Fruit fly (Drosophila melanogaster) whole organism, embryonic: ENCODE measurements around the gene mdu.

Experiments
- Abd-B ChIP-seq: fragments of 200-800 bp; sonication (Bioruptor generic); optimal IDR thresholded peaks from 2 replicates; lab custom pipeline; 2018; ENCODE audit warnings: missing biosample characterization, mild to moderate bottlenecking, missing genetic modification characterization, moderate library complexity
- Antp ChIP-seq: fragments of 200-800 bp; sonication (Bioruptor generic); optimal IDR thresholded peaks from 3 replicates; lab custom pipeline; 2016; ENCODE audit warnings: missing biosample characterization, missing genetic modification characterization
- Bgb ChIP-seq: fragments of 200-800 bp; sonication (Bioruptor generic); IDR thresholded peaks from 2 replicates; pipeline ENCODE4 v1.3.6; 2022; ENCODE audit warnings: missing biosample characterization, missing genetic modification characterization; ENCODE audit not compliant: partially characterized antibody
- CG12299 ChIP-seq: fragments of 200-800 bp; sonication (Bioruptor generic); optimal IDR thresholded peaks from 2 replicates; lab custom pipeline; 2018; ENCODE audit warnings: missing biosample characterization, mild to moderate bottlenecking, missing genetic modification characterization
- CG12659 ChIP-seq: fragments of 200-800 bp; sonication (Bioruptor generic); optimal IDR thresholded peaks from 3 replicates; lab custom pipeline; 2017; ENCODE audit warnings: mild to moderate bottlenecking, missing biosample characterization, missing genetic modification reagents, missing genetic modification characterization
- CG13894 ChIP-seq: fragments of 200-800 bp; sonication (Bioruptor generic); optimal IDR thresholded peaks from 3 replicates; lab custom pipeline; 2018; ENCODE audit warnings: missing biosample characterization, mild to moderate bottlenecking, missing genetic modification characterization, moderate library complexity
- CG16863 ChIP-seq: fragments of 200-800 bp; sonication (Bioruptor generic); optimal IDR thresholded peaks from 3 replicates; lab custom pipeline; 2016; ENCODE audit warnings: missing biosample characterization, missing genetic modification characterization
- CG17361 ChIP-seq: fragments of 200-800 bp; sonication (Bioruptor generic); IDR thresholded peaks from 3 replicates; pipeline ENCODE4 v1.3.6; 2022; ENCODE audit warnings: missing biosample characterization, missing genetic modification characterization
- CG18262 ChIP-seq: fragments of 200-800 bp; optimal IDR thresholded peaks from 3 replicates; lab custom pipeline; 2019; ENCODE audit warnings: missing biosample characterization, mild to moderate bottlenecking, missing genetic modification characterization, moderate library complexity
- CG2678 ChIP-seq: fragments of 200-800 bp; sonication (Bioruptor generic); optimal IDR thresholded peaks from 3 replicates; lab custom pipeline; 2019; ENCODE audit warnings: missing biosample characterization, mild to moderate bottlenecking, missing genetic modification characterization, moderate library complexity
- CG31441 ChIP-seq: fragments of 200-800 bp; sonication (Bioruptor generic); IDR thresholded peaks from 2 replicates; pipeline ENCODE4 v1.3.6; 2022; ENCODE audit warnings: missing biosample characterization, missing genetic modification characterization
- CG4707 ChIP-seq: fragments of 200-800 bp; sonication (Bioruptor generic); optimal IDR thresholded peaks from 2 replicates; lab custom pipeline; 2018; ENCODE audit warnings: missing biosample characterization, mild to moderate bottlenecking, missing genetic modification characterization, moderate library complexity
- CG6683 ChIP-seq: fragments of 200-800 bp; sonication (Bioruptor generic); optimal IDR thresholded peaks from 2 replicates; lab custom pipeline; 2017; ENCODE audit warnings: missing biosample characterization, mild to moderate bottlenecking, missing genetic modification characterization, missing genetic modification reagents
- CG9876 ChIP-seq: fragments of 200-800 bp; sonication (Bioruptor generic); optimal IDR thresholded peaks from 2 replicates; lab custom pipeline; 2016; ENCODE audit warnings: missing biosample characterization, missing genetic modification characterization
- CrebB ChIP-seq: fragments of 200-800 bp; sonication (Bioruptor generic); optimal IDR thresholded peaks from 3 replicates; lab custom pipeline; 2018; ENCODE audit warnings: missing biosample characterization, mild to moderate bottlenecking, missing genetic modification characterization
- D19A ChIP-seq: fragments of 200-800 bp; optimal IDR thresholded peaks from 3 replicates; lab custom pipeline; 2019; ENCODE audit warnings: missing biosample characterization, mild to moderate bottlenecking, missing genetic modification characterization, moderate library complexity
- Deaf1 ChIP-seq: fragments of 200-800 bp; optimal IDR thresholded peaks from 3 replicates; lab custom pipeline; 2019; ENCODE audit warnings: missing biosample characterization, mild to moderate bottlenecking, missing genetic modification characterization, moderate library complexity
- Eip74EF ChIP-seq, 2 experiments: fragments of 200-800 bp in 1 of 2; fragments of >200 bp in 1 of 2; sonication (Bioruptor generic) in 1 of 2; optimal IDR thresholded peaks; 2 replicates each; lab custom pipeline; 2017 to 2019; ENCODE audit warnings: missing biosample characterization in 2 of 2, missing genetic modification characterization in 2 of 2, mild to moderate bottlenecking in 1 of 2, moderate library complexity in 1 of 2
- Hmx ChIP-seq: fragments of 200-800 bp; sonication (Bioruptor generic); optimal IDR thresholded peaks from 2 replicates; lab custom pipeline; 2016; ENCODE audit warnings: missing biosample characterization, missing genetic modification characterization
- Hr78 ChIP-seq, 2 experiments: fragments of 200-800 bp in 1 of 2; fragments of >200 bp in 1 of 2; sonication (Bioruptor generic) in 1 of 2; optimal IDR thresholded peaks; 2 replicates each; lab custom pipeline; 2017 to 2019; ENCODE audit warnings: missing biosample characterization in 2 of 2, missing genetic modification characterization in 2 of 2, mild to moderate bottlenecking in 1 of 2, moderate library complexity in 1 of 2
- Lpt ChIP-seq: fragments of >200 bp; optimal IDR thresholded peaks from 2 replicates; lab custom pipeline; 2018; ENCODE audit warnings: missing biosample characterization, missing genetic modification characterization
- NfI ChIP-seq: fragments of 200-800 bp; sonication (Bioruptor generic); optimal IDR thresholded peaks from 3 replicates; lab custom pipeline; 2018; ENCODE audit warnings: missing biosample characterization, mild to moderate bottlenecking, missing genetic modification characterization, moderate library complexity
- Opbp ChIP-seq: fragments of 200-800 bp; sonication (Bioruptor generic); IDR thresholded peaks from 3 replicates; pipeline ENCODE4 v1.3.6; 2022; ENCODE audit warnings: missing biosample characterization, missing genetic modification characterization; ENCODE audit not compliant: partially characterized antibody
- Optix ChIP-seq: fragments of 200-800 bp; sonication (Bioruptor generic); IDR thresholded peaks from 3 replicates; pipeline ENCODE4 v1.3.6; 2022; ENCODE audit warnings: missing biosample characterization, missing genetic modification characterization
- PHDP ChIP-seq: fragments of 200-800 bp; sonication (Bioruptor generic); optimal IDR thresholded peaks from 3 replicates; lab custom pipeline; 2018; ENCODE audit warnings: missing biosample characterization, mild to moderate bottlenecking, missing genetic modification characterization, moderate library complexity
- Ravus ChIP-seq: fragments of 200-800 bp; sonication (Bioruptor generic); IDR thresholded peaks from 2 replicates; pipeline ENCODE4 v1.3.6; 2022; ENCODE audit warnings: missing biosample characterization, missing genetic modification characterization
- Sox102F ChIP-seq: fragments of 200-800 bp; sonication (Bioruptor generic); optimal IDR thresholded peaks from 2 replicates; lab custom pipeline; 2018; ENCODE audit warnings: missing biosample characterization, mild to moderate bottlenecking, missing genetic modification characterization, moderate library complexity
- Sry-β ChIP-seq: fragments of 200-800 bp; sonication (Bioruptor generic); optimal IDR thresholded peaks from 2 replicates; lab custom pipeline; 2018; ENCODE audit warnings: missing biosample characterization, mild to moderate bottlenecking, missing genetic modification characterization, moderate library complexity
- ase ChIP-seq: fragments of 200-800 bp; sonication (Bioruptor generic); IDR thresholded peaks from 3 replicates; pipeline ENCODE4 v1.3.6; 2022; ENCODE audit warnings: missing biosample characterization, missing genetic modification characterization
- ato ChIP-seq: fragments of 200-800 bp; sonication (Bioruptor generic); IDR thresholded peaks from 2 replicates; pipeline ENCODE4 v1.3.6; 2022; ENCODE audit warnings: missing biosample characterization, missing genetic modification characterization; ENCODE audit not compliant: partially characterized antibody
- caup ChIP-seq: fragments of 200-800 bp; sonication (Bioruptor generic); optimal IDR thresholded peaks from 3 replicates; lab custom pipeline; 2017; ENCODE audit warnings: missing biosample characterization, mild to moderate bottlenecking, missing genetic modification characterization, moderate library complexity; ENCODE audit not compliant: severe bottlenecking
- crol ChIP-seq: fragments of 200-800 bp; sonication (Bioruptor generic); IDR thresholded peaks from 2 replicates; pipeline ENCODE4 v1.3.6; 2022; ENCODE audit warnings: missing biosample characterization, missing genetic modification characterization
- dan ChIP-seq: fragments of 200-800 bp; sonication (Bioruptor generic); IDR thresholded peaks from 2 replicates; pipeline ENCODE4 v1.3.6; 2022; ENCODE audit warnings: missing biosample characterization, missing genetic modification characterization
- dati ChIP-seq: fragments of 200-800 bp; sonication (Bioruptor generic); IDR thresholded peaks from 2 replicates; pipeline ENCODE4 v1.3.6; 2022; ENCODE audit warnings: missing biosample characterization, missing genetic modification characterization
- fd64A ChIP-seq: fragments of 200-800 bp; sonication (Bioruptor generic); optimal IDR thresholded peaks from 3 replicates; lab custom pipeline; 2018; ENCODE audit warnings: missing biosample characterization, mild to moderate bottlenecking, missing genetic modification characterization
- h ChIP-seq: fragments of >200 bp; optimal IDR thresholded peaks from 2 replicates; lab custom pipeline; 2017
- inv ChIP-seq: fragments of 200-800 bp; sonication (Bioruptor generic); IDR thresholded peaks from 2 replicates; pipeline ENCODE4 v1.3.6; 2022; ENCODE audit warnings: missing biosample characterization, missing genetic modification characterization; ENCODE audit not compliant: partially characterized antibody
- jumu ChIP-seq: fragments of 200-800 bp; sonication (Bioruptor generic); optimal IDR thresholded peaks from 3 replicates; lab custom pipeline; 2016; ENCODE audit warnings: missing biosample characterization, missing genetic modification characterization
- lbe ChIP-seq: fragments of 200-800 bp; sonication (Bioruptor generic); optimal IDR thresholded peaks from 2 replicates; lab custom pipeline; 2016; ENCODE audit warnings: missing biosample characterization, mild to moderate bottlenecking, missing genetic modification characterization
- mirr ChIP-seq: fragments of 200-800 bp; sonication (Bioruptor generic); optimal IDR thresholded peaks from 3 replicates; lab custom pipeline; 2018; ENCODE audit warnings: missing biosample characterization, mild to moderate bottlenecking, missing genetic modification characterization
- oc ChIP-seq: fragments of 200-800 bp; sonication (Bioruptor generic); optimal IDR thresholded peaks from 2 replicates; lab custom pipeline; 2018; ENCODE audit warnings: missing biosample characterization, mild to moderate bottlenecking, missing genetic modification characterization, moderate library complexity
- odd ChIP-seq: fragments of 200-800 bp; sonication (Bioruptor generic); optimal IDR thresholded peaks from 2 replicates; lab custom pipeline; 2017; ENCODE audit warnings: missing biosample characterization, mild to moderate bottlenecking, missing genetic modification characterization
- pfk ChIP-seq: fragments of 200-800 bp; sonication (Bioruptor generic); optimal IDR thresholded peaks from 2 replicates; lab custom pipeline; 2018; ENCODE audit warnings: missing biosample characterization, mild to moderate bottlenecking, missing genetic modification characterization, moderate library complexity
- salm ChIP-seq: fragments of 200-800 bp; sonication (Bioruptor generic); optimal IDR thresholded peaks from 2 replicates; lab custom pipeline; 2018; ENCODE audit warnings: missing biosample characterization, mild to moderate bottlenecking, missing genetic modification characterization
- slou ChIP-seq: fragments of 200-800 bp; sonication (Bioruptor generic); optimal IDR thresholded peaks from 3 replicates; lab custom pipeline; 2016; ENCODE audit warnings: missing biosample characterization, missing genetic modification characterization
- slp2 ChIP-seq: fragments of 200-800 bp; sonication (Bioruptor generic); optimal IDR thresholded peaks from 2 replicates; lab custom pipeline; 2016; ENCODE audit warnings: missing biosample characterization, missing genetic modification characterization
- so ChIP-seq: fragments of 200-800 bp; sonication (Bioruptor generic); IDR thresholded peaks from 3 replicates; pipeline ENCODE4 v1.3.6; 2022; ENCODE audit warnings: missing biosample characterization, missing genetic modification characterization
- stwl ChIP-seq: fragments of 200-800 bp; sonication (Bioruptor generic); optimal IDR thresholded peaks from 3 replicates; lab custom pipeline; 2018; ENCODE audit warnings: missing biosample characterization, mild to moderate bottlenecking, missing genetic modification characterization, moderate library complexity
- unpg ChIP-seq: fragments of 200-800 bp; sonication (Bioruptor generic); optimal IDR thresholded peaks from 3 replicates; lab custom pipeline; 2018; ENCODE audit warnings: missing biosample characterization, mild to moderate bottlenecking, missing genetic modification characterization, moderate library complexity
- zen ChIP-seq: fragments of 200-800 bp; sonication (Bioruptor generic); optimal IDR thresholded peaks from 3 replicates; lab custom pipeline; 2018; ENCODE audit warnings: missing biosample characterization, mild to moderate bottlenecking, missing genetic modification characterization, moderate library complexity

The mdu gene

DNA sequence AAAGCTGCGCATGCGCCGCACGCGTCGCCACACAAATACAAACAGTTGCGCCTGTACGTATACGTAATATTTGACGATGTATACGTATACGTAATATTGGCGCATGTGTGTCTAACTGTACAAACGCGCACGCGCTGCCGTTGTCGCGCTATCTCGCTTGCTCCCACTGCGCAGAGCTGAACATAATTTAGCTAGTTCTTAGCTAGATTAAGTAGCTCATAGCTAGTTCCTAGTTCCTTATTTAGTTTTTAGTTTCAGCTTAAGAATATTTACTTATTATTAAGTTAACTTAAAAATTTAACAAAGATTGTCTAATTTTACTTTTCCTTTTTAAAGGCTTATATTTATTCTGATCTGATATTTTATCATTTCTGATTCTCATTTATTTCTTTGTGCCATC is 16.7 kb upstream of the mdu start (continued):
- TF ChIP-seq oc (no peak), CG13894 (tag; lab: Kevin White, UChicago) (no peak), crol (GFP tag; lab: Robert Waterston, UW) (no peak), CG16863 (no peak), salm (tag; lab: Kevin White, UChicago) (no peak), CG4707 (GFP tag; lab: Kevin White, UChicago) (no peak), pfk (GFP tag; lab: Kevin White, UChicago) (no peak), Deaf1 (tag; lab: Kevin White, UChicago) (peak; percentile 6), Opbp (GFP tag; lab: Robert Waterston, UW) (no peak), Antp (GFP tag; lab: Kevin White, UChicago) (no peak), inv (GFP tag; lab: Robert Waterston, UW) (no peak), NfI (GFP tag; lab: Kevin White, UChicago) (peak; percentile 40), slou (GFP tag; lab: Kevin White, UChicago) (no peak), CG18262 (tag; lab: Kevin White, UChicago) (peak; percentile 18), fd64A (no peak), zen (tag; lab: Kevin White, UChicago) (no peak), caup (GFP tag; lab: Kevin White, UChicago) (no peak), CG17361 (GFP tag; lab: Robert Waterston, UW) (peak; percentile 38; the same call in 1 of the 3 replicates), unpg (GFP tag; lab: Kevin White, UChicago) (peak; percentile 22), CG12299 (tag; lab: Kevin White, UChicago) (peak; percentile 16), PHDP (tag; lab: Kevin White, UChicago) (peak; percentile 32), stwl (no peak), CG12659 (GFP tag; lab: Kevin White, UChicago) (peak; percentile 31), Sox102F (GFP tag; lab: Kevin White, UChicago) (peak; percentile 20), CrebB (tag; lab: Kevin White, UChicago) (no peak), CG9876 (GFP tag; lab: Kevin White, UChicago) (no peak), CG6683 (GFP tag; lab: Kevin White, UChicago) (no peak), h (lab: Kevin White, UChicago) (no peak), jumu (no peak), Eip74EF (GFP tag; optimal IDR thresholded peaks at IDR 0.05; lab: Kevin White, UChicago) (peak in 1 of 2 experiments; percentile 24), Ravus (no peak), Bgb (GFP tag; lab: Robert Waterston, UW) (no peak), D19A (tag; lab: Kevin White, UChicago) (peak; percentile 19), lbe (GFP tag; lab: Kevin White, UChicago) (no peak), odd (GFP tag; lab: Kevin White, UChicago) (no peak), Abd-B (GFP tag; lab: Kevin White, UChicago) (no peak), so (GFP tag; lab: Robert Waterston, UW) (0 out of 3 replicates have a peak, but pooled peaks have one; percentile 32), Hmx (GFP tag; lab: Kevin White, UChicago) (no peak), Optix (GFP tag; lab: Robert Waterston, UW) (no peak), dati (GFP tag; lab: Robert Waterston, UW) (no peak), dan (GFP tag; lab: Robert Waterston, UW) (no peak), Sry-β (peak; percentile 88), CG31441 (no peak; the same call in 1 of the 2 replicates), ato (GFP tag; lab: Robert Waterston, UW) (no peak), ase (GFP tag; lab: Robert Waterston, UW) (no peak), mirr (GFP tag; lab: Kevin White, UChicago) (no peak), Hr78 (GFP tag; optimal IDR thresholded peaks at IDR 0.05; lab: Kevin White, UChicago) (no peak), slp2 (GFP tag; lab: Kevin White, UChicago) (no peak), CG2678 (tag; lab: Kevin White, UChicago) (peak; percentile 64), Lpt (GFP tag; lab: Kevin White, UChicago) (no peak)
